Fruit fly (Drosophila melanogaster) whole organism, embryonic: ENCODE measurements around the gene Gr93d.
A peak's percentile ranks its signal among the peaks of the same experiment; 100 is the strongest.

Source experiments
- Aef1 ChIP-seq: fragments of 200-800 bp; sonication (Bioruptor generic); IDR thresholded peaks from 3 replicates; pipeline ENCODE4 v1.3.6; 2022; ENCODE audit warnings: missing biosample characterization, missing genetic modification characterization
- Asciz ChIP-seq: fragments of 200-800 bp; sonication (Bioruptor generic); optimal IDR thresholded peaks from 2 replicates; lab custom pipeline; 2017; ENCODE audit warnings: missing biosample characterization, mild to moderate bottlenecking, missing genetic modification characterization, missing genetic modification reagents
- CG10209 ChIP-seq: fragments of 200-800 bp; sonication (Bioruptor generic); optimal IDR thresholded peaks from 3 replicates; lab custom pipeline; 2017; ENCODE audit warnings: missing biosample characterization, mild to moderate bottlenecking, missing genetic modification characterization, missing genetic modification reagents
- CG10321 ChIP-seq: fragments of 200-800 bp; sonication (Bioruptor generic); IDR thresholded peaks from 2 replicates; pipeline ENCODE4 v1.3.6; 2022; ENCODE audit warnings: missing biosample characterization, missing genetic modification characterization
- CG10543 ChIP-seq: fragments of 200-800 bp; sonication (Bioruptor generic); optimal IDR thresholded peaks from 3 replicates; lab custom pipeline; 2017; ENCODE audit warnings: missing biosample characterization, mild to moderate bottlenecking, missing genetic modification characterization, moderate library complexity
- CG11456 ChIP-seq: fragments of 200-800 bp; sonication (Bioruptor generic); IDR thresholded peaks from 3 replicates; pipeline ENCODE4 v1.3.6; 2022; ENCODE audit warnings: missing biosample characterization, missing genetic modification characterization
- CG11560 ChIP-seq: fragments of 200-800 bp; sonication (Bioruptor generic); IDR thresholded peaks from 3 replicates; pipeline ENCODE4 v1.3.6; 2022; ENCODE audit warnings: missing biosample characterization, missing genetic modification characterization
- CG11696 ChIP-seq: fragments of 200-800 bp; sonication (Bioruptor generic); IDR thresholded peaks from 2 replicates; pipeline ENCODE4 v1.3.6; 2022; ENCODE audit warnings: missing biosample characterization, missing genetic modification characterization
- CG12659 ChIP-seq: fragments of 200-800 bp; sonication (Bioruptor generic); optimal IDR thresholded peaks from 3 replicates; lab custom pipeline; 2017; ENCODE audit warnings: mild to moderate bottlenecking, missing biosample characterization, missing genetic modification reagents, missing genetic modification characterization
- CG12744 ChIP-seq: fragments of 200-800 bp; sonication (Bioruptor generic); optimal IDR thresholded peaks from 2 replicates; lab custom pipeline; 2016; ENCODE audit warnings: missing biosample characterization, missing genetic modification characterization
- CG14050 ChIP-seq: fragments of 200-800 bp; sonication (Bioruptor generic); IDR thresholded peaks from 3 replicates; pipeline ENCODE4 v1.3.6; 2022; ENCODE audit warnings: missing biosample characterization, missing genetic modification characterization
- CG15011 ChIP-seq: fragments of 200-800 bp; sonication (Bioruptor generic); optimal IDR thresholded peaks from 3 replicates; lab custom pipeline; 2018; ENCODE audit warnings: missing biosample characterization, mild to moderate bottlenecking, missing genetic modification characterization
- CG1603 ChIP-seq: fragments of 200-800 bp; sonication (Bioruptor generic); optimal IDR thresholded peaks from 2 replicates; lab custom pipeline; 2019; ENCODE audit warnings: missing biosample characterization, mild to moderate bottlenecking, missing genetic modification characterization, moderate library complexity
- CG16815 ChIP-seq: fragments of 200-800 bp; sonication (Bioruptor generic); optimal IDR thresholded peaks from 3 replicates; lab custom pipeline; 2017; ENCODE audit warnings: missing biosample characterization, mild to moderate bottlenecking, missing genetic modification characterization
- CG17385 ChIP-seq: fragments of 200-800 bp; sonication (Bioruptor generic); optimal IDR thresholded peaks from 3 replicates; lab custom pipeline; 2018; ENCODE audit warnings: missing biosample characterization, mild to moderate bottlenecking, missing genetic modification characterization
- CG18619 ChIP-seq: fragments of 200-800 bp; sonication (Bioruptor generic); optimal IDR thresholded peaks from 3 replicates; lab custom pipeline; 2017; ENCODE audit warnings: missing biosample characterization, mild to moderate bottlenecking, missing genetic modification characterization
- CG18764 ChIP-seq: fragments of 200-800 bp; sonication (Bioruptor generic); optimal IDR thresholded peaks from 3 replicates; lab custom pipeline; 2016; ENCODE audit warnings: missing biosample characterization, missing genetic modification characterization
- CG2129 ChIP-seq: fragments of 200-800 bp; sonication (Bioruptor generic); IDR thresholded peaks from 2 replicates; pipeline ENCODE4 v1.3.6; 2022; ENCODE audit warnings: missing biosample characterization, missing genetic modification characterization; ENCODE audit not compliant: partially characterized antibody
- CG33557 ChIP-seq: fragments of 200-800 bp; sonication (Bioruptor generic); optimal IDR thresholded peaks from 2 replicates; lab custom pipeline; 2019; ENCODE audit warnings: missing biosample characterization, mild to moderate bottlenecking, missing genetic modification characterization, moderate library complexity
- CG3726 ChIP-seq: fragments of 200-800 bp; sonication (Bioruptor generic); IDR thresholded peaks from 3 replicates; pipeline ENCODE4, ENCODE4 v1.3.6; 2022; ENCODE audit warnings: missing biosample characterization, missing genetic modification characterization
- CG3838 ChIP-seq: fragments of 200-800 bp; sonication (Bioruptor generic); optimal IDR thresholded peaks from 3 replicates; lab custom pipeline; 2016; ENCODE audit warnings: missing biosample characterization, missing genetic modification characterization
- CG7745 ChIP-seq: fragments of 200-800 bp; sonication (Bioruptor generic); optimal IDR thresholded peaks from 2 replicates; lab custom pipeline; 2018; ENCODE audit warnings: missing biosample characterization, mild to moderate bottlenecking, missing genetic modification characterization, moderate library complexity
- CG8388 ChIP-seq: fragments of 200-800 bp; sonication (Bioruptor generic); optimal IDR thresholded peaks from 2 replicates; lab custom pipeline; 2019; ENCODE audit warnings: missing biosample characterization, mild to moderate bottlenecking, missing genetic modification characterization, moderate library complexity
- D19A ChIP-seq: fragments of 200-800 bp; optimal IDR thresholded peaks from 3 replicates; lab custom pipeline; 2019; ENCODE audit warnings: missing biosample characterization, mild to moderate bottlenecking, missing genetic modification characterization, moderate library complexity
- Dip2 ChIP-seq: fragments of 200-800 bp; sonication (Bioruptor generic); IDR thresholded peaks from 2 replicates; pipeline ENCODE4 v1.3.6; 2022; ENCODE audit warnings: missing biosample characterization, missing genetic modification characterization
- E2f2 ChIP-seq: fragments of 200-800 bp; sonication (Bioruptor generic); IDR thresholded peaks from 2 replicates; pipeline ENCODE4 v1.3.6; 2022; ENCODE audit warnings: missing biosample characterization, missing genetic modification characterization
- Eip74EF ChIP-seq, 2 experiments: fragments of 200-800 bp in 1 of 2; fragments of >200 bp in 1 of 2; sonication (Bioruptor generic) in 1 of 2; optimal IDR thresholded peaks; 2 replicates each; lab custom pipeline; 2017 to 2019; ENCODE audit warnings: missing biosample characterization in 2 of 2, missing genetic modification characterization in 2 of 2, mild to moderate bottlenecking in 1 of 2, moderate library complexity in 1 of 2
- H2.0 ChIP-seq: fragments of 200-800 bp; sonication (Bioruptor generic); IDR thresholded peaks from 2 replicates; pipeline ENCODE4 v1.3.6; 2022; ENCODE audit warnings: missing biosample characterization, missing genetic modification characterization
- Hr51 ChIP-seq, 2 experiments: fragments of 200-800 bp; sonication (Bioruptor generic); optimal IDR thresholded peaks; 2 replicates in 1 of 2; 3 replicates in 1 of 2; lab custom pipeline; 2016 to 2018; ENCODE audit warnings: missing biosample characterization in 2 of 2, missing genetic modification characterization in 2 of 2, mild to moderate bottlenecking in 1 of 2, moderate library complexity in 1 of 2
- Mad ChIP-seq: fragments of 200-800 bp; sonication (Bioruptor generic); optimal IDR thresholded peaks from 2 replicates; lab custom pipeline; 2016; ENCODE audit warnings: missing biosample characterization, missing genetic modification characterization
- Max ChIP-seq: fragments of 200-800 bp; sonication (Bioruptor generic); optimal IDR thresholded peaks from 2 replicates; lab custom pipeline; 2016; ENCODE audit warnings: missing biosample characterization, mild to moderate bottlenecking, missing genetic modification characterization
- Neu2 ChIP-seq: fragments of 200-800 bp; sonication (Bioruptor generic); optimal IDR thresholded peaks from 3 replicates; lab custom pipeline; 2016; ENCODE audit warnings: missing biosample characterization, missing genetic modification characterization, borderline replicate concordance
- Ptx1 ChIP-seq: fragments of 200-800 bp; sonication (Bioruptor generic); IDR thresholded peaks from 2 replicates; pipeline ENCODE4 v1.3.6; 2022; ENCODE audit warnings: missing biosample characterization, missing genetic modification characterization
- Sox102F ChIP-seq: fragments of 200-800 bp; sonication (Bioruptor generic); optimal IDR thresholded peaks from 2 replicates; lab custom pipeline; 2018; ENCODE audit warnings: missing biosample characterization, mild to moderate bottlenecking, missing genetic modification characterization, moderate library complexity
- ara ChIP-seq: fragments of 200-800 bp; sonication (Bioruptor generic); IDR thresholded peaks from 2 replicates; pipeline ENCODE4 v1.3.6; 2022; ENCODE audit warnings: missing biosample characterization, missing genetic modification characterization
- br ChIP-seq: fragments of >200 bp; optimal IDR thresholded peaks from 2 replicates; lab custom pipeline; 2017
- da ChIP-seq: fragments of 200-800 bp; sonication (Bioruptor generic); optimal IDR thresholded peaks from 2 replicates; lab custom pipeline; 2016; ENCODE audit warnings: missing biosample characterization, missing genetic modification characterization
- dmrt11E ChIP-seq: fragments of 200-800 bp; sonication (Bioruptor generic); optimal IDR thresholded peaks from 3 replicates; lab custom pipeline; 2018; ENCODE audit warnings: missing biosample characterization, mild to moderate bottlenecking, missing genetic modification characterization, moderate library complexity
- dmrt99B ChIP-seq: fragments of 200-800 bp; sonication (Bioruptor generic); optimal IDR thresholded peaks from 2 replicates; lab custom pipeline; 2018; ENCODE audit warnings: missing biosample characterization, mild to moderate bottlenecking, missing genetic modification characterization, moderate library complexity
- emc ChIP-seq: fragments of 200-800 bp; sonication (Bioruptor generic); optimal IDR thresholded peaks from 2 replicates; lab custom pipeline; 2016; ENCODE audit warnings: missing biosample characterization, missing genetic modification characterization
- esg ChIP-seq: fragments of 200-800 bp; sonication (Bioruptor generic); conservative IDR thresholded peaks from 2 replicates; pipeline ENCODE4 v1.3.6; 2022; ENCODE audit warnings: missing biosample characterization, missing genetic modification characterization
- fd3F ChIP-seq: fragments of 200-800 bp; sonication (Bioruptor generic); optimal IDR thresholded peaks from 2 replicates; lab custom pipeline; 2018; ENCODE audit warnings: missing biosample characterization, mild to moderate bottlenecking, missing genetic modification characterization, moderate library complexity
- fd96Cb ChIP-seq: fragments of 200-800 bp; sonication (Bioruptor generic); optimal IDR thresholded peaks from 2 replicates; lab custom pipeline; 2018; ENCODE audit warnings: missing biosample characterization, mild to moderate bottlenecking, missing genetic modification characterization, moderate library complexity
- gfzf ChIP-seq: fragments of 200-800 bp; sonication (Bioruptor generic); optimal IDR thresholded peaks from 2 replicates; lab custom pipeline; 2016; ENCODE audit warnings: missing biosample characterization, mild to moderate bottlenecking, missing genetic modification characterization, moderate library complexity
- ind ChIP-seq: fragments of 200-800 bp; sonication (Bioruptor generic); optimal IDR thresholded peaks from 3 replicates; lab custom pipeline; 2016; ENCODE audit warnings: missing biosample characterization, missing genetic modification characterization
- jumu ChIP-seq: fragments of 200-800 bp; sonication (Bioruptor generic); optimal IDR thresholded peaks from 3 replicates; lab custom pipeline; 2016; ENCODE audit warnings: missing biosample characterization, missing genetic modification characterization
- prd ChIP-seq, 3 experiments: fragments of >200 bp in 2 of 3; fragments of 200-800 bp in 1 of 3; sonication (Bioruptor generic) in 1 of 3; optimal IDR thresholded peaks in 2 of 3; IDR thresholded peaks in 1 of 3; 2 replicates in 2 of 3; 3 replicates in 1 of 3; pipeline versions ENCODE4 v1.3.6 to Lab custom; 2017 to 2022; ENCODE audit warnings: missing biosample characterization in 1 of 3, missing genetic modification characterization in 1 of 3
- ro ChIP-seq: fragments of 200-800 bp; sonication (Bioruptor generic); IDR thresholded peaks from 2 replicates; pipeline ENCODE4 v1.3.6; 2022; ENCODE audit warnings: missing biosample characterization, missing genetic modification characterization
- stwl ChIP-seq: fragments of 200-800 bp; sonication (Bioruptor generic); optimal IDR thresholded peaks from 3 replicates; lab custom pipeline; 2018; ENCODE audit warnings: missing biosample characterization, mild to moderate bottlenecking, missing genetic modification characterization, moderate library complexity
- tx ChIP-seq: fragments of 200-800 bp; sonication (Bioruptor generic); optimal IDR thresholded peaks from 2 replicates; lab custom pipeline; 2016; ENCODE audit warnings: missing biosample characterization, missing genetic modification characterization
- vfl ChIP-seq: fragments of 200-800 bp; sonication (Bioruptor generic); optimal IDR thresholded peaks from 2 replicates; lab custom pipeline; 2016; ENCODE audit warnings: missing biosample characterization, missing genetic modification characterization

Gene Gr93d

dm6 chr3R:21825140-21825539 lies 21.3 kb downstream of the Gr93d start (continued):
- TF ChIP-seq CG16815 (GFP tag; lab: Kevin White, UChicago) (no peak), CG1603 (peak; percentile 2), CG2129 (GFP tag; lab: Robert Waterston, UW) (no peak), Ptx1 (GFP tag; lab: Robert Waterston, UW) (no peak), Dip2 (no peak), CG7745 (tag; lab: Kevin White, UChicago) (peak; percentile 25), CG10209 (no peak), CG8388 (no peak), CG3838 (GFP tag; lab: Kevin White, UChicago) (no peak), Aef1 (GFP tag; lab: Robert Waterston, UW) (no peak), vfl (no peak), ind (no peak), jumu (GFP tag; lab: Kevin White, UChicago) (no peak), CG11560 (no peak), CG14050 (GFP tag; lab: Robert Waterston, UW) (no peak), H2.0 (GFP tag; lab: Robert Waterston, UW) (no peak), CG10543 (GFP tag; lab: Kevin White, UChicago) (no peak), dmrt11E (tag; lab: Kevin White, UChicago) (peak; percentile 50), gfzf (GFP tag; lab: Kevin White, UChicago) (no peak), CG10321 (GFP tag; lab: Robert Waterston, UW) (no peak), ara (GFP tag; lab: Robert Waterston, UW) (no peak), D19A (tag; lab: Kevin White, UChicago) (peak; percentile 18), Neu2 (GFP tag; lab: Kevin White, UChicago) (no peak), E2f2 (no peak), CG18764 (GFP tag; lab: Kevin White, UChicago) (peak; percentile 5), da (GFP tag; lab: Kevin White, UChicago) (no peak), CG18619 (GFP tag; lab: Kevin White, UChicago) (no peak), Sox102F (GFP tag; lab: Kevin White, UChicago) (no peak), CG17385 (no peak), stwl (tag; lab: Kevin White, UChicago) (peak; percentile 36), CG11696 (no peak), ro (GFP tag; lab: Robert Waterston, UW) (no peak), Mad (no peak), br (lab: Kevin White, UChicago) (no peak), Asciz (GFP tag; lab: Kevin White, UChicago) (peak; percentile 58), fd96Cb (tag; lab: Kevin White, UChicago) (peak; percentile 27), esg (no peak), fd3F (GFP tag; lab: Kevin White, UChicago) (no peak), CG12744 (no peak), dmrt99B (tag; lab: Kevin White, UChicago) (peak; percentile 37), CG33557 (GFP tag; lab: Kevin White, UChicago) (peak; percentile 70), prd (optimal IDR thresholded peaks at IDR 0.05; lab: Kevin White, UChicago) (no peak), prd (GFP tag; IDR thresholded peaks at IDR 0.05; lab: Robert Waterston, UW) (no peak), CG3726 (GFP tag; lab: Robert Waterston, UW) (no peak), tx (GFP tag; lab: Kevin White, UChicago) (no peak), emc (no peak), CG12659 (GFP tag; lab: Kevin White, UChicago) (no peak), Max (GFP tag; lab: Kevin White, UChicago) (no peak), Eip74EF (GFP tag; optimal IDR thresholded peaks at IDR 0.05; lab: Kevin White, UChicago) (no peak), Hr51 (GFP tag; optimal IDR thresholded peaks at IDR 0.05; lab: Kevin White, UChicago) (no peak), CG11456 (GFP tag; lab: Robert Waterston, UW) (no peak), CG15011 (GFP tag; lab: Kevin White, UChicago) (peak; percentile 28)
